Worm (Caenorhabditis elegans) whole organism, early embryonic: Measurements from ENCODE around the gene mfsd-12.

Source experiments
- B0310.2 ChIP-seq: sonication (generic microtip); optimal IDR thresholded peaks from 2 replicates; lab custom pipeline; 2016; ENCODE audit warnings: mild to moderate bottlenecking, missing genetic modification characterization, missing compliant biosample characterization
- F13C5.2 ChIP-seq: sonication (generic microtip); optimal IDR thresholded peaks from 2 replicates; lab custom pipeline; 2017; ENCODE audit warnings: mild to moderate bottlenecking, missing genetic modification characterization, inconsistent platforms, missing compliant biosample characterization
- aly-1 ChIP-seq: sonication (generic microtip); optimal IDR thresholded peaks from 2 replicates; lab custom pipeline; 2016; ENCODE audit warnings: missing genetic modification characterization, missing compliant biosample characterization
- ama-1 ChIP-seq: fragments of 150-350 bp; optimal IDR thresholded peaks from 2 replicates; lab custom pipeline; 2014
- ceh-13 ChIP-seq: fragments of 200-800 bp; sonication (Bioruptor generic); optimal IDR thresholded peaks from 2 replicates; lab custom pipeline; 2018; ENCODE audit warnings: mild to moderate bottlenecking, missing genetic modification characterization, missing compliant biosample characterization
- ceh-36 ChIP-seq: sonication (generic microtip); optimal IDR thresholded peaks from 2 replicates; lab custom pipeline; 2016; ENCODE audit warnings: missing genetic modification characterization, inconsistent platforms, missing compliant biosample characterization
- ets-7 ChIP-seq: sonication (generic microtip); optimal IDR thresholded peaks from 2 replicates; lab custom pipeline; 2016; ENCODE audit warnings: missing genotype, missing genetic modification characterization, missing compliant biosample characterization
- flt-1 ChIP-seq: fragments of 200-800 bp; sonication (Bioruptor generic); IDR thresholded peaks from 2 replicates; pipeline ENCODE4 v1.3.6; 2022; ENCODE audit warnings: missing genetic modification characterization, missing compliant biosample characterization
- hmbx-1 ChIP-seq: sonication (generic microtip); optimal IDR thresholded peaks from 2 replicates; lab custom pipeline; 2016; ENCODE audit warnings: mild to moderate bottlenecking, missing genetic modification characterization, missing compliant biosample characterization
- hmg-4 ChIP-seq: fragments of 200-800 bp; sonication (Bioruptor generic); optimal IDR thresholded peaks from 2 replicates; lab custom pipeline; 2018; ENCODE audit warnings: mild to moderate bottlenecking, missing genetic modification characterization, missing compliant biosample characterization
- hnd-1 ChIP-seq: sonication (generic microtip); optimal IDR thresholded peaks from 2 replicates; lab custom pipeline; 2016; ENCODE audit warnings: missing genetic modification characterization, missing compliant biosample characterization
- pes-1 ChIP-seq: fragments of 200-800 bp; sonication (Bioruptor generic); IDR thresholded peaks from 2 replicates; pipeline ENCODE4 v1.3.6; 2022; ENCODE audit warnings: missing genetic modification reagents, missing genetic modification characterization, missing compliant biosample characterization
- scrt-1 ChIP-seq: fragments of 200-800 bp; sonication (Bioruptor generic); IDR thresholded peaks from 2 replicates; pipeline ENCODE4 v1.3.6; 2022; ENCODE audit warnings: missing genetic modification characterization, missing compliant biosample characterization
- sea-1 ChIP-seq: fragments of 200-800 bp; sonication (Bioruptor generic); conservative IDR thresholded peaks from 2 replicates; pipeline ENCODE4 v1.3.6; 2022; ENCODE audit warnings: missing genetic modification characterization, missing compliant biosample characterization
- tbx-11 ChIP-seq: fragments of 200-800 bp; sonication (Bioruptor generic); IDR thresholded peaks from 2 replicates; pipeline ENCODE4 v1.3.6; 2022; ENCODE audit warnings: missing genetic modification characterization, missing compliant biosample characterization
- tbx-37 ChIP-seq: fragments of 200-800 bp; sonication (Bioruptor generic); conservative IDR thresholded peaks from 2 replicates; pipeline ENCODE4 v1.3.6; 2022; ENCODE audit warnings: missing genetic modification reagents, missing genetic modification characterization, missing compliant biosample characterization
- tra-4 ChIP-seq: sonication (generic microtip); optimal IDR thresholded peaks from 2 replicates; lab custom pipeline; 2017; ENCODE audit warnings: missing genetic modification characterization, missing compliant biosample characterization

Gene mfsd-12

ce11 chrX:4651428-4651827 is 16.5 kb upstream of the mfsd-12 start:
- TF ChIP-seq ets-7, result no peak
- no peak for TF ChIP-seq tbx-37 (GFP tag; lab: Robert Waterston, UW)
- TF ChIP-seq aly-1, result no peak

- no peak for TF ChIP-seq F13C5.2 (tag; lab: Kevin White, UChicago)
- TF ChIP-seq pes-1, result no peak
- TF ChIP-seq hmbx-1, result no peak
- TF ChIP-seq ceh-13 (GFP tag; lab: Kevin White, UChicago), result no peak
- TF ChIP-seq hnd-1 (tag; lab: Kevin White, UChicago), result no peak
- no peak for TF ChIP-seq scrt-1 (GFP tag; lab: Robert Waterston, UW)
- TF ChIP-seq B0310.2 (tag; lab: Kevin White, UChicago), result no peak
- TF ChIP-seq hmg-4 (GFP tag; lab: Kevin White, UChicago), result no peak
- no peak for TF ChIP-seq ceh-36 (tag; lab: Kevin White, UChicago)
- TF ChIP-seq ets-7, result no peak
Observed at ce11 chrX:4652950-4653349, 14.9 kb upstream of the mfsd-12 start.

- no peak for TF ChIP-seq tbx-37 (GFP tag; lab: Robert Waterston, UW)
- no peak for TF ChIP-seq ceh-36 (tag; lab: Kevin White, UChicago)
- no peak for TF ChIP-seq hnd-1 (tag; lab: Kevin White, UChicago)
- TF ChIP-seq hmg-4 (GFP tag; lab: Kevin White, UChicago), result no peak
- TF ChIP-seq pes-1, result no peak
- no peak for TF ChIP-seq ama-1 (lab: Kevin White, UChicago)
- no peak for TF ChIP-seq ets-7
- TF ChIP-seq B0310.2 (tag; lab: Kevin White, UChicago), result no peak
- TF ChIP-seq sea-1 (GFP tag; lab: Robert Waterston, UW), result no peak
- TF ChIP-seq ceh-13 (GFP tag; lab: Kevin White, UChicago), result no peak
- no peak for TF ChIP-seq hmbx-1
Observed at ce11 chrX:4654057-4654456, 13.8 kb upstream of the mfsd-12 start, which contains the start of gene ceh-1. TSS of gene ceh-1 (minus strand) at chrX:4654157.

- no peak for TF ChIP-seq B0310.2 (tag; lab: Kevin White, UChicago)
- TF ChIP-seq sea-1 (GFP tag; lab: Robert Waterston, UW), result no peak
- no peak for TF ChIP-seq ets-7
- TF ChIP-seq hmg-4 (GFP tag; lab: Kevin White, UChicago), result no peak
- TF ChIP-seq F13C5.2 (tag; lab: Kevin White, UChicago), result no peak
- TF ChIP-seq pes-1, result no peak
- TF ChIP-seq aly-1, result no peak
- no peak for TF ChIP-seq flt-1 (GFP tag; lab: Robert Waterston, UW)
- TF ChIP-seq ama-1 (lab: Kevin White, UChicago), result no peak
Observed at ce11 chrX:4657577-4657976, 10.3 kb upstream of the mfsd-12 start.

- no peak for TF ChIP-seq tra-4
- no peak for TF ChIP-seq ama-1 (lab: Kevin White, UChicago)
- TF ChIP-seq flt-1 (GFP tag; lab: Robert Waterston, UW), result no peak
- TF ChIP-seq aly-1, result no peak
- TF ChIP-seq F13C5.2 (tag; lab: Kevin White, UChicago), result no peak
- TF ChIP-seq ceh-36 (tag; lab: Kevin White, UChicago), result no peak
- TF ChIP-seq tbx-37 (GFP tag; lab: Robert Waterston, UW), result no peak
- no peak for TF ChIP-seq sea-1 (GFP tag; lab: Robert Waterston, UW)
- TF ChIP-seq ets-7, result no peak
- no peak for TF ChIP-seq B0310.2 (tag; lab: Kevin White, UChicago)
Observed at ce11 chrX:4658303-4658702, 9.6 kb upstream of the mfsd-12 start.

ce11 chrX:4658706-4659105 is 9.2 kb upstream of the mfsd-12 start:
- TF ChIP-seq ama-1 (lab: Kevin White, UChicago) (no peak), B0310.2 (tag; lab: Kevin White, UChicago) (no peak), tra-4 (no peak), F13C5.2 (tag; lab: Kevin White, UChicago) (no peak), scrt-1 (GFP tag; lab: Robert Waterston, UW) (no peak), ets-7 (no peak), pes-1 (no peak), tbx-11 (GFP tag; lab: Robert Waterston, UW) (no peak), sea-1 (GFP tag; lab: Robert Waterston, UW) (no peak), flt-1 (GFP tag; lab: Robert Waterston, UW) (no peak), aly-1 (no peak), hnd-1 (tag; lab: Kevin White, UChicago) (no peak), ceh-13 (GFP tag; lab: Kevin White, UChicago) (no peak), tbx-37 (GFP tag; lab: Robert Waterston, UW) (no peak)

- TF ChIP-seq hmbx-1 (no peak), B0310.2 (tag; lab: Kevin White, UChicago) (no peak), sea-1 (GFP tag; lab: Robert Waterston, UW) (no peak), hnd-1 (tag; lab: Kevin White, UChicago) (no peak)
Observed at ce11 chrX:4660268-4660880, 7.5 kb upstream of the mfsd-12 start, which contains the start of gene nhr-45. TSS of gene nhr-45 (minus strand) at chrX:4660318.

- TF ChIP-seq ama-1 (lab: Kevin White, UChicago) (no peak), ceh-13 (GFP tag; lab: Kevin White, UChicago) (no peak), ets-7 (no peak), hnd-1 (tag; lab: Kevin White, UChicago) (no peak), hmbx-1 (no peak), tra-4 (no peak), B0310.2 (tag; lab: Kevin White, UChicago) (no peak), ceh-36 (tag; lab: Kevin White, UChicago) (no peak), tbx-37 (GFP tag; lab: Robert Waterston, UW) (no peak), aly-1 (no peak), scrt-1 (GFP tag; lab: Robert Waterston, UW) (no peak), tbx-11 (GFP tag; lab: Robert Waterston, UW) (no peak), F13C5.2 (tag; lab: Kevin White, UChicago) (no peak), flt-1 (GFP tag; lab: Robert Waterston, UW) (no peak), sea-1 (GFP tag; lab: Robert Waterston, UW) (no peak), pes-1 (no peak), hmg-4 (GFP tag; lab: Kevin White, UChicago) (no peak)
Observed at ce11 chrX:4662293-4662825, 5.5 kb upstream of the mfsd-12 start.
